Worm (Caenorhabditis elegans) whole organism, mixed stage, embryonic: Measurements from ENCODE around the gene C07G3.15.

Experiments
- M03D4.4 ChIP-seq: sonication (generic microtip); optimal IDR thresholded peaks from 2 replicates; lab custom pipeline; 2017; ENCODE audit warnings: mild to moderate bottlenecking, missing genetic modification characterization, missing compliant biosample characterization
- bed-3 ChIP-seq: fragments of 200-800 bp; sonication (Bioruptor generic); optimal IDR thresholded peaks from 3 replicates; lab custom pipeline; 2018; ENCODE audit warnings: mild to moderate bottlenecking, missing genetic modification characterization, moderate library complexity, missing compliant biosample characterization
- ceh-39 ChIP-seq: fragments of 150-350 bp; optimal IDR thresholded peaks from 2 replicates; lab custom pipeline; 2014; ENCODE audit warnings: missing biosample characterization, missing genetic modification characterization
- ceh-83 ChIP-seq: fragments of 200-800 bp; sonication (Bioruptor generic); optimal IDR thresholded peaks from 2 replicates; lab custom pipeline; 2018; ENCODE audit warnings: mild to moderate bottlenecking, missing genetic modification characterization, missing compliant biosample characterization
- ces-1 ChIP-seq: fragments of 150-350 bp; optimal IDR thresholded peaks from 2 replicates; lab custom pipeline; 2014; ENCODE audit warnings: missing biosample characterization, missing genetic modification reagents, missing genetic modification characterization
- cnd-1 ChIP-seq: fragments of 200-800 bp; sonication (Bioruptor generic); optimal IDR thresholded peaks from 2 replicates; lab custom pipeline; 2018; ENCODE audit warnings: mild to moderate bottlenecking, missing genetic modification characterization, missing compliant biosample characterization
- drap-1 ChIP-seq: fragments of 200-800 bp; sonication (Bioruptor generic); optimal IDR thresholded peaks from 3 replicates; lab custom pipeline; 2018; ENCODE audit warnings: mild to moderate bottlenecking, missing genetic modification characterization, missing compliant biosample characterization
- elt-1 ChIP-seq: sonication (generic microtip); optimal IDR thresholded peaks from 2 replicates; lab custom pipeline; 2017; ENCODE audit warnings: missing genetic modification characterization, mild to moderate bottlenecking, missing compliant biosample characterization, antibody characterized with exemption, moderate library complexity, borderline replicate concordance; ENCODE audit not compliant: insufficient read depth
- elt-3 ChIP-seq: fragments of 150-350 bp; optimal IDR thresholded peaks from 2 replicates; lab custom pipeline; 2014; ENCODE audit warnings: missing biosample characterization, missing genetic modification characterization
- flh-1 ChIP-seq: fragments of 200-800 bp; sonication (Bioruptor generic); optimal IDR thresholded peaks from 2 replicates; lab custom pipeline; 2018; ENCODE audit warnings: mild to moderate bottlenecking, missing genetic modification characterization, moderate library complexity, missing compliant biosample characterization
- ham-2 ChIP-seq: fragments of 200-800 bp; sonication (Bioruptor generic); optimal IDR thresholded peaks from 2 replicates; lab custom pipeline; 2018; ENCODE audit warnings: mild to moderate bottlenecking, missing genetic modification characterization, missing compliant biosample characterization
- hlh-1 ChIP-seq: fragments of 150-350 bp; optimal IDR thresholded peaks from 2 replicates; lab custom pipeline; 2014; ENCODE audit warnings: missing biosample characterization, missing genetic modification reagents, missing genetic modification characterization
- lin-13 ChIP-seq: fragments of 150-350 bp; optimal IDR thresholded peaks from 2 replicates; lab custom pipeline; 2014; ENCODE audit warnings: missing biosample characterization, missing genetic modification characterization
- lsy-2 ChIP-seq: fragments of 150-350 bp; optimal IDR thresholded peaks from 2 replicates; lab custom pipeline; 2014; ENCODE audit warnings: missing biosample characterization, missing genetic modification characterization
- mab-5 ChIP-seq: fragments of 150-350 bp; optimal IDR thresholded peaks from 2 replicates; lab custom pipeline; 2014; ENCODE audit warnings: missing biosample characterization, missing genetic modification characterization
- mls-2 ChIP-seq: sonication (generic microtip); optimal IDR thresholded peaks from 2 replicates; lab custom pipeline; 2016; ENCODE audit warnings: mild to moderate bottlenecking, missing genetic modification characterization, moderate library complexity, missing compliant biosample characterization
- nhr-2 ChIP-seq: fragments of 150-350 bp; optimal IDR thresholded peaks from 2 replicates; lab custom pipeline; 2014; ENCODE audit warnings: missing biosample characterization, missing genetic modification characterization
- nhr-237 ChIP-seq: fragments of 150-350 bp; optimal IDR thresholded peaks from 2 replicates; lab custom pipeline; 2014; ENCODE audit warnings: missing biosample characterization, missing genetic modification characterization
- nhr-28 ChIP-seq: fragments of 150-350 bp; optimal IDR thresholded peaks from 2 replicates; lab custom pipeline; 2014; ENCODE audit warnings: missing biosample characterization, missing genetic modification characterization
- nhr-76 ChIP-seq: sonication (generic microtip); optimal IDR thresholded peaks from 2 replicates; lab custom pipeline; 2017; ENCODE audit warnings: missing biosample characterization, missing genetic modification characterization
- pha-4 ChIP-seq: fragments of 150-350 bp; optimal IDR thresholded peaks from 2 replicates; lab custom pipeline; 2018; ENCODE audit warnings: missing biosample characterization, missing genetic modification reagents, missing genetic modification characterization
- sem-2 ChIP-seq: fragments of 200-800 bp; sonication (Bioruptor generic); optimal IDR thresholded peaks from 2 replicates; lab custom pipeline; 2018; ENCODE audit warnings: mild to moderate bottlenecking, missing genetic modification characterization, missing compliant biosample characterization
- snpc-4 ChIP-seq: fragments of 150-350 bp; optimal IDR thresholded peaks from 2 replicates; lab custom pipeline; 2014; ENCODE audit warnings: missing biosample characterization, missing genetic modification characterization
- sptf-1 ChIP-seq: sonication (generic microtip); optimal IDR thresholded peaks from 2 replicates; lab custom pipeline; 2017; ENCODE audit warnings: mild to moderate bottlenecking, missing genetic modification characterization, moderate library complexity, missing compliant biosample characterization
- tbx-8 ChIP-seq: fragments of 200-800 bp; sonication (Bioruptor generic); optimal IDR thresholded peaks from 2 replicates; lab custom pipeline; 2018; ENCODE audit warnings: mild to moderate bottlenecking, missing genetic modification characterization, moderate library complexity, missing compliant biosample characterization
- unc-120 ChIP-seq: sonication (generic microtip); optimal IDR thresholded peaks from 2 replicates; lab custom pipeline; 2017; ENCODE audit warnings: missing genetic modification characterization, missing compliant biosample characterization; ENCODE audit not compliant: poor library complexity, severe bottlenecking
- unc-39 ChIP-seq: fragments of 150-350 bp; optimal IDR thresholded peaks from 2 replicates; lab custom pipeline; 2014; ENCODE audit warnings: missing biosample characterization, missing genetic modification characterization
- unc-62 ChIP-seq: fragments of 150-350 bp; optimal IDR thresholded peaks from 2 replicates; lab custom pipeline; 2014; ENCODE audit warnings: missing biosample characterization, missing genetic modification reagents, missing genetic modification characterization
- ztf-11 ChIP-seq: fragments of 150-350 bp; optimal IDR thresholded peaks from 2 replicates; lab custom pipeline; 2014; ENCODE audit warnings: missing biosample characterization, missing genetic modification characterization

Gene C07G3.15

ce11 chrV:3476228-3476627 lies 20.6 kb downstream of the C07G3.15 start:
- TF ChIP-seq drap-1: no peak
- no peak for TF ChIP-seq unc-62 (GFP tag; lab: Kevin White, UChicago)
- TF ChIP-seq sem-2: no peak
- TF ChIP-seq ceh-39 (tag; lab: Kevin White, UChicago): no peak
- no peak for TF ChIP-seq elt-3
- TF ChIP-seq tbx-8 (GFP tag; lab: Kevin White, UChicago): no peak
- TF ChIP-seq flh-1 (GFP tag; lab: Kevin White, UChicago): no peak
- TF ChIP-seq snpc-4 (tag; lab: Kevin White, UChicago): no peak
- no peak for TF ChIP-seq nhr-2 (tag; lab: Kevin White, UChicago)
- no peak for TF ChIP-seq sptf-1 (tag; lab: Kevin White, UChicago)

- TF ChIP-seq sem-2: no peak
- TF ChIP-seq mab-5 (tag; lab: Kevin White, UChicago): no peak
- TF ChIP-seq elt-3: no peak
- TF ChIP-seq ztf-11: no peak
- no peak for TF ChIP-seq ceh-83 (GFP tag; lab: Kevin White, UChicago)
- TF ChIP-seq unc-120: no peak
- TF ChIP-seq hlh-1 (tag; lab: Kevin White, UChicago): no peak
- TF ChIP-seq mls-2 (tag; lab: Kevin White, UChicago): no peak
- no peak for TF ChIP-seq lsy-2
- TF ChIP-seq pha-4 (tag; lab: Kevin White, UChicago): no peak
Observed at ce11 chrV:3475021-3475420, 21.8 kb downstream of the C07G3.15 start, which contains the start of gene oac-2. TSS of gene oac-2 (minus strand) at chrV:3475121.

- TF ChIP-seq lin-13 (tag; lab: Kevin White, UChicago) (no peak), drap-1 (no peak), ceh-39 (tag; lab: Kevin White, UChicago) (no peak), bed-3 (GFP tag; lab: Kevin White, UChicago) (no peak), cnd-1 (tag; lab: Kevin White, UChicago) (no peak), unc-39 (tag; lab: Kevin White, UChicago) (no peak), M03D4.4 (tag; lab: Kevin White, UChicago) (no peak), ztf-11 (no peak)
- TF ChIP-seq, all 35 proteins: peak for 0
Observed at ce11 chrV:3470782-3471181, 26.0 kb downstream of the C07G3.15 start, which contains the start of gene srbc-29. TSS of gene srbc-29 (minus strand) at chrV:3470882.

ce11 chrV:3468436-3468835 lies 28.3 kb downstream of the C07G3.15 start, which contains the start of gene gst-33:
TSS of gene gst-33 (minus strand) at chrV:3468562.
- TF ChIP-seq snpc-4 (tag; lab: Kevin White, UChicago) (no peak), nhr-2 (tag; lab: Kevin White, UChicago) (no peak), ces-1 (GFP tag; lab: Kevin White, UChicago) (no peak), cnd-1 (tag; lab: Kevin White, UChicago) (no peak), sem-2 (no peak), tbx-8 (GFP tag; lab: Kevin White, UChicago) (no peak), unc-62 (GFP tag; lab: Kevin White, UChicago) (no peak), mab-5 (tag; lab: Kevin White, UChicago) (no peak)
- TF ChIP-seq, all 35 proteins: peak for 0

ce11 chrV:3464897-3465296 lies 31.9 kb downstream of the C07G3.15 start:
- no peak for TF ChIP-seq nhr-76 (tag; lab: Kevin White, UChicago)
- no peak for TF ChIP-seq unc-39 (tag; lab: Kevin White, UChicago)
- TF ChIP-seq M03D4.4 (tag; lab: Kevin White, UChicago): no peak
- TF ChIP-seq snpc-4 (tag; lab: Kevin White, UChicago): no peak
- TF ChIP-seq lsy-2: no peak
- no peak for TF ChIP-seq sptf-1 (tag; lab: Kevin White, UChicago)
- TF ChIP-seq ceh-83 (GFP tag; lab: Kevin White, UChicago): no peak
- TF ChIP-seq ztf-11: no peak
- TF ChIP-seq sem-2: no peak
- TF ChIP-seq unc-120: no peak

ce11 chrV:3463514-3463913 lies 33.3 kb downstream of the C07G3.15 start, which contains the start of gene slc-28.1:
TSS of gene slc-28.1 (plus strand) at chrV:3463814.
- TF ChIP-seq lin-13 (tag; lab: Kevin White, UChicago) (no peak), unc-39 (tag; lab: Kevin White, UChicago) (no peak), tbx-8 (GFP tag; lab: Kevin White, UChicago) (no peak), nhr-28 (no peak), flh-1 (GFP tag; lab: Kevin White, UChicago) (no peak), drap-1 (no peak), ztf-11 (no peak), ham-2 (GFP tag; lab: Kevin White, UChicago) (no peak), snpc-4 (tag; lab: Kevin White, UChicago) (no peak), unc-120 (no peak), nhr-2 (tag; lab: Kevin White, UChicago) (no peak), nhr-237 (tag; lab: Kevin White, UChicago) (no peak), mab-5 (tag; lab: Kevin White, UChicago) (no peak), pha-4 (tag; lab: Kevin White, UChicago) (no peak), hlh-1 (tag; lab: Kevin White, UChicago) (no peak), cnd-1 (tag; lab: Kevin White, UChicago) (no peak), mls-2 (tag; lab: Kevin White, UChicago) (no peak), elt-1 (tag; lab: Kevin White, UChicago) (no peak), bed-3 (GFP tag; lab: Kevin White, UChicago) (no peak)
- TF ChIP-seq, all 35 proteins: peak for 0
